Worm (Caenorhabditis elegans) whole organism, early embryonic: ENCODE data around the gene C33D9.10.

Experiments
- F13C5.2 ChIP-seq: sonication (generic microtip); optimal IDR thresholded peaks from 2 replicates; lab custom pipeline; 2017; ENCODE audit warnings: mild to moderate bottlenecking, missing genetic modification characterization, inconsistent platforms, missing compliant biosample characterization
- ama-1 ChIP-seq: fragments of 150-350 bp; optimal IDR thresholded peaks from 2 replicates; lab custom pipeline; 2014
- ceh-13 ChIP-seq: fragments of 200-800 bp; sonication (Bioruptor generic); optimal IDR thresholded peaks from 2 replicates; lab custom pipeline; 2018; ENCODE audit warnings: mild to moderate bottlenecking, missing genetic modification characterization, missing compliant biosample characterization
- ets-7 ChIP-seq: sonication (generic microtip); optimal IDR thresholded peaks from 2 replicates; lab custom pipeline; 2016; ENCODE audit warnings: missing genotype, missing genetic modification characterization, missing compliant biosample characterization
- hmg-4 ChIP-seq: fragments of 200-800 bp; sonication (Bioruptor generic); optimal IDR thresholded peaks from 2 replicates; lab custom pipeline; 2018; ENCODE audit warnings: mild to moderate bottlenecking, missing genetic modification characterization, missing compliant biosample characterization

- TF ChIP-seq F13C5.2 (tag; lab: Kevin White, UChicago) (no peak), ama-1 (no peak), ets-7 (tag; lab: Kevin White, UChicago) (no peak), ceh-13 (GFP tag; lab: Kevin White, UChicago) (no peak), hmg-4 (no peak)
Observed at ce11 chrIV:8778045-8778444, 9.9 kb downstream of the C33D9.10 start, which contains the start of gene C33D9.6.
